Worm (Caenorhabditis elegans): ENCODE measurements around the gene sqt-2.

ce11 chrII:6349-6748, 16.8 kb upstream of the sqt-2 start, which contains the start of gene osta-1:
- TF ChIP-seq nhr-237 (tag; optimal IDR thresholded peaks at IDR 0.05) (no peak), ces-1 (GFP tag; optimal IDR thresholded peaks at IDR 0.05) (no peak), ztf-11 (tag; optimal IDR thresholded peaks at IDR 0.05) (no peak), blmp-1 (tag; optimal IDR thresholded peaks at IDR 0.05) (no peak), snpc-4 (tag; optimal IDR thresholded peaks at IDR 0.05) (no peak), unc-62 (GFP tag; optimal IDR thresholded peaks at IDR 0.05) (no peak), sptf-1 (tag; optimal IDR thresholded peaks at IDR 0.05) (no peak)

All from whole organism, mixed stage, embryonic.